Fruit fly (Drosophila melanogaster) whole organism, embryonic: ENCODE data around the gene Gk1.

ENCODE experiments used
- Aef1 ChIP-seq: fragments of 200-800 bp; sonication (Bioruptor generic); IDR thresholded peaks from 3 replicates; pipeline ENCODE4 v1.3.6; 2022; ENCODE audit warnings: missing biosample characterization, missing genetic modification characterization
- BtbVII ChIP-seq: fragments of 200-800 bp; sonication (Bioruptor generic); optimal IDR thresholded peaks from 3 replicates; lab custom pipeline; 2017; ENCODE audit warnings: missing biosample characterization, mild to moderate bottlenecking, missing genetic modification characterization
- CG10321 ChIP-seq: fragments of 200-800 bp; sonication (Bioruptor generic); IDR thresholded peaks from 2 replicates; pipeline ENCODE4 v1.3.6; 2022; ENCODE audit warnings: missing biosample characterization, missing genetic modification characterization
- CG11695 ChIP-seq: fragments of 200-800 bp; sonication (Bioruptor generic); IDR thresholded peaks from 3 replicates; pipeline ENCODE4 v1.3.6; 2022; ENCODE audit warnings: missing biosample characterization, missing genetic modification characterization
- CG1233 ChIP-seq: fragments of 200-800 bp; sonication (Bioruptor generic); optimal IDR thresholded peaks from 4 replicates; lab custom pipeline; 2018; ENCODE audit warnings: missing biosample characterization, mild to moderate bottlenecking, missing genetic modification characterization
- CG13296 ChIP-seq: fragments of 200-800 bp; sonication (Bioruptor generic); optimal IDR thresholded peaks from 3 replicates; lab custom pipeline; 2018; ENCODE audit warnings: missing biosample characterization, mild to moderate bottlenecking, missing genetic modification characterization
- CG14710 ChIP-seq: fragments of 200-800 bp; sonication (Bioruptor generic); optimal IDR thresholded peaks from 3 replicates; lab custom pipeline; 2019; ENCODE audit warnings: missing biosample characterization, mild to moderate bottlenecking, missing genetic modification characterization, moderate library complexity
- CG17186 ChIP-seq: fragments of 200-800 bp; sonication (Bioruptor generic); optimal IDR thresholded peaks from 3 replicates; lab custom pipeline; 2017; ENCODE audit warnings: missing biosample characterization, missing genetic modification reagents, missing genetic modification characterization
- CG17359 ChIP-seq: fragments of 200-800 bp; sonication (Bioruptor generic); optimal IDR thresholded peaks from 3 replicates; lab custom pipeline; 2018; ENCODE audit warnings: missing biosample characterization, mild to moderate bottlenecking, missing genetic modification characterization, moderate library complexity
- CG17802 ChIP-seq: fragments of 200-800 bp; sonication (Bioruptor generic); optimal IDR thresholded peaks from 2 replicates; lab custom pipeline; 2018; ENCODE audit warnings: missing biosample characterization, mild to moderate bottlenecking, missing genetic modification characterization, moderate library complexity
- CG18476 ChIP-seq: fragments of 200-800 bp; sonication (Bioruptor generic); optimal IDR thresholded peaks from 2 replicates; lab custom pipeline; 2016; ENCODE audit warnings: missing biosample characterization, mild to moderate bottlenecking, missing genetic modification characterization
- CG4328 ChIP-seq: fragments of 200-800 bp; sonication (Bioruptor generic); optimal IDR thresholded peaks from 3 replicates; lab custom pipeline; 2017; ENCODE audit warnings: missing biosample characterization, missing genetic modification reagents, missing genetic modification characterization
- CG6765 ChIP-seq: fragments of 200-800 bp; sonication (Bioruptor generic); optimal IDR thresholded peaks from 3 replicates; lab custom pipeline; 2017; ENCODE audit warnings: missing biosample characterization, mild to moderate bottlenecking, missing genetic modification characterization
- CG6813 ChIP-seq: fragments of 200-800 bp; sonication (Bioruptor generic); optimal IDR thresholded peaks from 2 replicates; lab custom pipeline; 2017; ENCODE audit warnings: missing biosample characterization, missing genetic modification characterization, mild to moderate bottlenecking, moderate library complexity, missing genetic modification reagents
- CG7556 ChIP-seq: fragments of 200-800 bp; sonication (Bioruptor generic); optimal IDR thresholded peaks from 2 replicates; lab custom pipeline; 2017; ENCODE audit warnings: missing biosample characterization, mild to moderate bottlenecking, missing genetic modification characterization
- CG9932 ChIP-seq: fragments of 200-800 bp; sonication (Bioruptor generic); IDR thresholded peaks from 2 replicates; pipeline ENCODE4 v1.3.6; 2022; ENCODE audit warnings: missing biosample characterization, missing genetic modification characterization
- D19A ChIP-seq: fragments of 200-800 bp; optimal IDR thresholded peaks from 3 replicates; lab custom pipeline; 2019; ENCODE audit warnings: missing biosample characterization, mild to moderate bottlenecking, missing genetic modification characterization, moderate library complexity
- Dfd ChIP-seq, 2 experiments: fragments of >200 bp; optimal IDR thresholded peaks; 2 replicates each; lab custom pipeline; 2017; ENCODE audit warnings: missing biosample characterization in 2 of 2, missing genetic modification characterization in 2 of 2
- Dip3 ChIP-seq: fragments of 200-800 bp; sonication (Bioruptor generic); optimal IDR thresholded peaks from 3 replicates; lab custom pipeline; 2016; ENCODE audit warnings: missing biosample characterization, missing genetic modification characterization
- Elba2 ChIP-seq: fragments of 200-800 bp; sonication (Bioruptor generic); optimal IDR thresholded peaks from 3 replicates; lab custom pipeline; 2016; ENCODE audit warnings: missing biosample characterization, missing genetic modification characterization
- Fer3 ChIP-seq: fragments of 200-800 bp; sonication (Bioruptor generic); optimal IDR thresholded peaks from 2 replicates; lab custom pipeline; 2018; ENCODE audit warnings: missing biosample characterization, mild to moderate bottlenecking, missing genetic modification characterization, moderate library complexity
- Gug ChIP-seq: fragments of 200-800 bp; sonication (Bioruptor generic); IDR thresholded peaks from 4 replicates; pipeline ENCODE4 v1.3.6; 2022; ENCODE audit warnings: missing biosample characterization, missing genetic modification characterization
- HLH54F ChIP-seq: fragments of 200-800 bp; sonication (Bioruptor generic); optimal IDR thresholded peaks from 3 replicates; lab custom pipeline; 2016; ENCODE audit warnings: missing biosample characterization, missing genetic modification characterization
- Hey ChIP-seq: fragments of 200-800 bp; sonication (Bioruptor generic); optimal IDR thresholded peaks from 3 replicates; lab custom pipeline; 2018; ENCODE audit warnings: missing biosample characterization, mild to moderate bottlenecking, missing genetic modification characterization
- HmgZ ChIP-seq: fragments of 200-800 bp; sonication (Bioruptor generic); optimal IDR thresholded peaks from 2 replicates; lab custom pipeline; 2018; ENCODE audit warnings: missing biosample characterization, mild to moderate bottlenecking, missing genetic modification characterization
- Hmr ChIP-seq: fragments of 200-800 bp; sonication (Bioruptor generic); optimal IDR thresholded peaks from 3 replicates; lab custom pipeline; 2017; ENCODE audit warnings: mild to moderate bottlenecking, missing biosample characterization, missing genetic modification reagents, missing genetic modification characterization
- Jarid2 ChIP-seq: fragments of 200-800 bp; sonication (Bioruptor generic); optimal IDR thresholded peaks from 3 replicates; lab custom pipeline; 2017; ENCODE audit warnings: mild to moderate bottlenecking, missing biosample characterization, missing genetic modification reagents, missing genetic modification characterization
- Lhr ChIP-seq: fragments of 200-800 bp; sonication (Bioruptor generic); optimal IDR thresholded peaks from 3 replicates; lab custom pipeline; 2017; ENCODE audit warnings: mild to moderate bottlenecking, missing biosample characterization, missing genetic modification reagents, missing genetic modification characterization
- Lpt ChIP-seq: fragments of >200 bp; optimal IDR thresholded peaks from 2 replicates; lab custom pipeline; 2018; ENCODE audit warnings: missing biosample characterization, missing genetic modification characterization
- MBD-R2 ChIP-seq: fragments of 200-800 bp; sonication (Bioruptor generic); IDR thresholded peaks from 2 replicates; pipeline ENCODE4 v1.3.6; 2022; ENCODE audit warnings: missing biosample characterization, missing genetic modification characterization
- NC2β ChIP-seq: fragments of 200-800 bp; sonication (Bioruptor generic); optimal IDR thresholded peaks from 2 replicates; lab custom pipeline; 2016; ENCODE audit warnings: missing biosample characterization, missing genetic modification characterization
- Ssrp ChIP-seq: fragments of 200-800 bp; sonication (Bioruptor generic); optimal IDR thresholded peaks from 2 replicates; lab custom pipeline; 2018; ENCODE audit warnings: missing biosample characterization, mild to moderate bottlenecking, missing genetic modification characterization, moderate library complexity
- Tbp ChIP-seq: fragments of >200 bp; optimal IDR thresholded peaks from 2 replicates; lab custom pipeline; 2018; ENCODE audit warnings: missing biosample characterization, missing genetic modification characterization
- Vsx1 ChIP-seq: fragments of 200-800 bp; sonication (Bioruptor generic); optimal IDR thresholded peaks from 2 replicates; lab custom pipeline; 2017; ENCODE audit warnings: missing biosample characterization, mild to moderate bottlenecking, missing genetic modification characterization, missing genetic modification reagents
- ac ChIP-seq: fragments of 200-800 bp; sonication (Bioruptor generic); optimal IDR thresholded peaks from 3 replicates; lab custom pipeline; 2017; ENCODE audit warnings: missing biosample characterization, mild to moderate bottlenecking, missing genetic modification characterization
- da ChIP-seq: fragments of 200-800 bp; sonication (Bioruptor generic); optimal IDR thresholded peaks from 2 replicates; lab custom pipeline; 2016; ENCODE audit warnings: missing biosample characterization, missing genetic modification characterization
- emc ChIP-seq: fragments of 200-800 bp; sonication (Bioruptor generic); optimal IDR thresholded peaks from 2 replicates; lab custom pipeline; 2016; ENCODE audit warnings: missing biosample characterization, missing genetic modification characterization
- esg ChIP-seq: fragments of 200-800 bp; sonication (Bioruptor generic); conservative IDR thresholded peaks from 2 replicates; pipeline ENCODE4 v1.3.6; 2022; ENCODE audit warnings: missing biosample characterization, missing genetic modification characterization
- gro ChIP-seq: fragments of 200-800 bp; sonication (Bioruptor generic); optimal IDR thresholded peaks from 2 replicates; lab custom pipeline; 2016; ENCODE audit warnings: missing biosample characterization, missing genetic modification characterization
- gsb ChIP-seq: fragments of 200-800 bp; sonication (Bioruptor generic); IDR thresholded peaks from 2 replicates; pipeline ENCODE4 v1.3.6; 2022; ENCODE audit warnings: missing biosample characterization, missing genetic modification characterization
- gt ChIP-seq: fragments of 200-800 bp; sonication (Bioruptor generic); IDR thresholded peaks from 2 replicates; pipeline ENCODE4 v1.3.6; 2022; ENCODE audit warnings: missing biosample characterization, missing genetic modification characterization
- hkb ChIP-seq, 2 experiments: fragments of 200-800 bp in 1 of 2; fragments of >200 bp in 1 of 2; sonication (Bioruptor generic) in 1 of 2; IDR thresholded peaks in 1 of 2; optimal IDR thresholded peaks in 1 of 2; 2 replicates each; pipeline versions ENCODE4 v1.3.6 to Lab custom; 2017 to 2022; ENCODE audit warnings: missing biosample characterization in 1 of 2, missing genetic modification characterization in 1 of 2
- lab ChIP-seq: fragments of 200-800 bp; sonication (Bioruptor generic); optimal IDR thresholded peaks from 3 replicates; lab custom pipeline; 2017; ENCODE audit warnings: missing biosample characterization, missing genetic modification characterization, mild to moderate bottlenecking, moderate library complexity, missing genetic modification reagents
- pros ChIP-seq: fragments of 200-800 bp; sonication (Bioruptor generic); optimal IDR thresholded peaks from 3 replicates; lab custom pipeline; 2019; ENCODE audit warnings: missing biosample characterization, mild to moderate bottlenecking, missing genetic modification characterization, moderate library complexity
- tna ChIP-seq: fragments of 200-800 bp; sonication (Bioruptor generic); IDR thresholded peaks from 2 replicates; pipeline ENCODE4 v1.3.6; 2022; ENCODE audit warnings: missing biosample characterization, missing genetic modification characterization; ENCODE audit not compliant: partially characterized antibody
- wdn ChIP-seq: fragments of 200-800 bp; sonication (Bioruptor generic); IDR thresholded peaks from 2 replicates; pipeline ENCODE4 v1.3.6; 2022; ENCODE audit warnings: missing biosample characterization, missing genetic modification characterization
- zen2 ChIP-seq: fragments of 200-800 bp; sonication (Bioruptor generic); IDR thresholded peaks from 3 replicates; pipeline ENCODE4 v1.3.6; 2022; ENCODE audit warnings: missing biosample characterization, missing genetic modification characterization; ENCODE audit not compliant: partially characterized antibody
- zf30C ChIP-seq: fragments of 200-800 bp; sonication (Bioruptor generic); optimal IDR thresholded peaks from 3 replicates; lab custom pipeline; 2018; ENCODE audit warnings: missing biosample characterization, mild to moderate bottlenecking, missing genetic modification characterization
- zfh1 ChIP-seq: fragments of 200-800 bp; sonication (Bioruptor generic); IDR thresholded peaks from 3 replicates; pipeline ENCODE4 v1.3.6; 2022; ENCODE audit warnings: missing biosample characterization, missing genetic modification characterization

Gk1 gene

DNA sequence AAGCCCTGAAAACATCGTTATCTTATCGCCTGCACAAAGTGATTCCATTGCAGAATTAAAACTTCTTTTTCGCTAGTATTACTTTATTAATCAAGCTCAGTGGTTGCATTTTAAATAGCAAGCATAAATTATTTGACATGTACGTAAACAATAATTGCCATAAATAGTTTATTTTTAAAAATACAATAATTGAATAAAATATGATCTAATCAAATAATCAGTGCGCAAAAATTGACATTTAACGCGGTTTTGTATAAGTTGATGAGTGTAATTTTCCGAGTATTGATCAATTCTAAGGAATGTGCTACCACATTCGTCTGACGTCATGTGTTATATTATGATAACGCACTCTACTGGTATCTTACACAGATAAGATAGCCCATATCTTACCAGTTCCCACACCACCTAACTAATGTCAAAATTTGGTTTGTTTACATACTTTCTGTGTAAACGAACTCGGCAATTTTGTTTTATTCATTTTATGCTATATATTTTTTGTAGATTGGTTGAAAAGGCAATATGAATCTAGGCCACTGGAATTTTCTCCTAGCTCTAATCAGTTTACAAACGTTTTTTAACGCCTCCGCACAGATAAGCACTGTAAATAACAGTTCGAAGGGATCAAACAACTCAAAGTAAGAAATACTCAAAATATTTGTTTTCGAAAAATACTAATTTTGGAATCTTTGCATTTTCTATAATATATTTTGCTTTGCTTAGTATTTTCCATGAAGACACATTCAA, 42.0 kb upstream of the Gk1 start, which contains the start of gene mthl14 (continued):
- peak; percentile 58 for TF ChIP-seq BtbVII
- no peak for TF ChIP-seq CG17802
- no peak for TF ChIP-seq Jarid2 (GFP tag; lab: Kevin White, UChicago)
- no peak for TF ChIP-seq CG17186 (GFP tag; lab: Kevin White, UChicago)
- no peak for TF ChIP-seq CG14710 (tag; lab: Kevin White, UChicago)
- TF ChIP-seq Fer3 (tag; lab: Kevin White, UChicago), result no peak
- TF ChIP-seq hkb (optimal IDR thresholded peaks at IDR 0.05; lab: Kevin White, UChicago), result no peak
- no peak for TF ChIP-seq hkb (GFP tag; IDR thresholded peaks at IDR 0.05; lab: Robert Waterston, UW)
- peak; percentile 11 for TF ChIP-seq NC2β
- no peak for TF ChIP-seq HmgZ (tag; lab: Kevin White, UChicago)
- TF ChIP-seq CG6765, result no peak
- TF ChIP-seq gsb (GFP tag; lab: Robert Waterston, UW), result no peak
- TF ChIP-seq MBD-R2 (GFP tag; lab: Robert Waterston, UW), result no peak
- TF ChIP-seq Ssrp (tag; lab: Kevin White, UChicago), result no peak
- TF ChIP-seq CG18476 (GFP tag; lab: Kevin White, UChicago), result no peak
- no peak for TF ChIP-seq Elba2 (GFP tag; lab: Kevin White, UChicago)
- TF ChIP-seq zfh1 (GFP tag; lab: Robert Waterston, UW), result no peak
- TF ChIP-seq CG10321 (GFP tag; lab: Robert Waterston, UW), result no peak
- peak; percentile 16 for TF ChIP-seq CG4328 (GFP tag; lab: Kevin White, UChicago)
- TF ChIP-seq da (GFP tag; lab: Kevin White, UChicago), result no peak
- no peak for TF ChIP-seq zf30C (GFP tag; lab: Kevin White, UChicago)
- peak; percentile 14 for TF ChIP-seq CG13296 (GFP tag; lab: Kevin White, UChicago)
- TF ChIP-seq wdn, result no peak
- TF ChIP-seq ac (GFP tag; lab: Kevin White, UChicago), result no peak
- TF ChIP-seq Hey (tag; lab: Kevin White, UChicago), result no peak
- peak; percentile 31 for TF ChIP-seq pros
- no peak for TF ChIP-seq Dip3 (GFP tag; lab: Kevin White, UChicago)
- no peak for TF ChIP-seq D19A
- no peak for TF ChIP-seq CG6813
- TF ChIP-seq esg, result no peak
- no peak for TF ChIP-seq Dfd (GFP tag; optimal IDR thresholded peaks at IDR 0.05; lab: Kevin White, UChicago)
- no peak for TF ChIP-seq Gug (GFP tag; lab: Robert Waterston, UW)
- TF ChIP-seq emc, result no peak
- no peak for TF ChIP-seq Hmr
- TF ChIP-seq zen2 (GFP tag; lab: Robert Waterston, UW), result no peak
- TF ChIP-seq gro (GFP tag; lab: Kevin White, UChicago), result no peak
- no peak for TF ChIP-seq lab (GFP tag; lab: Kevin White, UChicago)
- TF ChIP-seq gt, result no peak
- no peak for TF ChIP-seq Aef1
- TF ChIP-seq CG17359 (tag; lab: Kevin White, UChicago), result peak; percentile 37
- TF ChIP-seq HLH54F (GFP tag; lab: Kevin White, UChicago), result no peak
- no peak for TF ChIP-seq tna (GFP tag; lab: Robert Waterston, UW)
- TF ChIP-seq CG7556 (GFP tag; lab: Kevin White, UChicago), result no peak
- no peak for TF ChIP-seq CG9932 (GFP tag; lab: Robert Waterston, UW)
- no peak for TF ChIP-seq Lpt (GFP tag; lab: Kevin White, UChicago)
- peak; percentile 35 for TF ChIP-seq CG1233 (GFP tag; lab: Kevin White, UChicago)
- TF ChIP-seq Tbp (GFP tag; lab: Kevin White, UChicago), result no peak
- TF ChIP-seq Lhr (GFP tag; lab: Kevin White, UChicago), result peak; percentile 3
- TF ChIP-seq CG11695, result no peak
- TF ChIP-seq Vsx1 (GFP tag; lab: Kevin White, UChicago), result no peak
